Fruit fly (Drosophila melanogaster): ENCODE data around the gene PolZ2.

dm6 chr3R:5632182-5632581 lies 43.5 kb downstream of the PolZ2 start, which contains the start of gene CG31549:
- TF ChIP-seq CG17806 (tag; optimal IDR thresholded peaks at IDR 0.05) (no peak), D1 (tag; optimal IDR thresholded peaks at IDR 0.05) (no peak), CG34367 (tag; optimal IDR thresholded peaks at IDR 0.05) (no peak), Pif1A (GFP tag; optimal IDR thresholded peaks at IDR 0.05) (no peak), CG32121 (GFP tag; IDR thresholded peaks at IDR 0.05) (no peak), CG12605 (GFP tag; IDR thresholded peaks at IDR 0.05) (no peak)
